Worm (Caenorhabditis elegans): ENCODE measurements around the gene mltn-7.

DNA sequence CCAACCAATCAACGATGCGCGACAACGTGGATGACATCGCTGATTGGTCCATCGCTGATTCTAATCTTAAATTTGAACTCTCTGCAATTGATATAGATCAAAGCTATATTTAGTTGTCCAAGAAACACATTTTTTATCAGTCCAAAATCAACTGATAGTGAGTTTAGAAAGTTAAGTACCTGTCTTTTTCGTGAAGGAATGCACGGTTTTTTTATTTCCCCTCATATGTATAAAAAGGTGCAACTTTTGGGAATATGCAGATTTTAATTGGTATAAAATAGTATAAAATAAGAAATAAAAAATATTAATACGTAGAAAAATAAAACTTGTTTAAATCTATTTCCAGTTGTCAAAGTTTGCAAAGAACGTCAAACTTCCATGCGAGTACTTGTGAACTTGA is 48.3 kb downstream of the mltn-7 start, which contains the start of gene Y39D8A.1:
- TF ChIP-seq aptf-2 (GFP tag; conservative IDR thresholded peaks at IDR 0.05) (no peak), nhr-120 (GFP tag; IDR thresholded peaks at IDR 0.05) (no peak), let-526 (GFP tag; IDR thresholded peaks at IDR 0.05) (no peak), somi-1 (GFP tag; optimal IDR thresholded peaks at IDR 0.05) (no peak), ceh-91 (GFP tag; IDR thresholded peaks at IDR 0.05) (no peak), unc-62 (GFP tag; optimal IDR thresholded peaks at IDR 0.05) (no peak), ztf-22 (GFP tag; optimal IDR thresholded peaks at IDR 0.05) (no peak), sptf-2 (GFP tag; optimal IDR thresholded peaks at IDR 0.05) (no peak), zfh-2 (GFP tag; conservative IDR thresholded peaks at IDR 0.05) (no peak), Y56A3A.18 (GFP tag; IDR thresholded peaks at IDR 0.05) (no peak), bed-2 (GFP tag; IDR thresholded peaks at IDR 0.05) (no peak), F39B2.1 (GFP tag; IDR thresholded peaks at IDR 0.05) (no peak)
